Worm (Caenorhabditis elegans) whole organism, L4/young adult: ENCODE measurements around the gene ceh-30.

Experiments
- W03F9.2 ChIP-seq: fragments of 150-350 bp; optimal IDR thresholded peaks from 2 replicates; lab custom pipeline; 2014; ENCODE audit warnings: missing biosample characterization, missing genetic modification characterization
- him-1 ChIP-seq: sonication (generic microtip); optimal IDR thresholded peaks from 2 replicates; lab custom pipeline; 2016; ENCODE audit warnings: missing genotype, missing genetic modification reagents, missing genetic modification characterization, missing compliant biosample characterization

ce11 chrX:3054394-3054793 lies 9.0 kb upstream of the ceh-30 start:
- TF ChIP-seq him-1 = no peak
- no peak for TF ChIP-seq W03F9.2
